Fruit fly (Drosophila melanogaster) whole organism, wandering third instar larva: ENCODE measurements around the gene CG34282.

Experiments used
- Abd-B ChIP-seq: fragments of >200 bp; optimal IDR thresholded peaks from 2 replicates; lab custom pipeline; 2017; ENCODE audit warnings: missing biosample characterization, missing genetic modification characterization
- CG32264 ChIP-seq: fragments of 200-800 bp; sonication (Bioruptor generic); optimal IDR thresholded peaks from 2 replicates; lab custom pipeline; 2016; ENCODE audit warnings: missing biosample characterization, missing genetic modification characterization
- CG9705 ChIP-seq: fragments of 200-800 bp; sonication (Bioruptor generic); optimal IDR thresholded peaks from 2 replicates; lab custom pipeline; 2018; ENCODE audit warnings: missing biosample characterization, mild to moderate bottlenecking, missing genetic modification characterization
- CrebA ChIP-seq: fragments of 200-800 bp; sonication (Bioruptor generic); optimal IDR thresholded peaks from 2 replicates; lab custom pipeline; 2016; ENCODE audit warnings: missing biosample characterization, mild to moderate bottlenecking, missing genetic modification characterization, borderline replicate concordance
- Dfd ChIP-seq: fragments of >200 bp; optimal IDR thresholded peaks from 2 replicates; lab custom pipeline; 2017; ENCODE audit warnings: missing biosample characterization, missing genetic modification characterization
- Dif ChIP-seq: fragments of 200-275, 200-300 bp; sonication (Bioruptor generic); optimal IDR thresholded peaks from 2 replicates; lab custom pipeline; 2018; ENCODE audit warnings: missing biosample characterization, missing genetic modification characterization; ENCODE audit not compliant: partially characterized antibody
- GATAd ChIP-seq: sonication (Bioruptor generic); optimal IDR thresholded peaks from 2 replicates; lab custom pipeline; 2016; ENCODE audit warnings: missing biosample characterization, missing genetic modification characterization
- Hr78 ChIP-seq: fragments of >200 bp; optimal IDR thresholded peaks from 2 replicates; lab custom pipeline; 2017; ENCODE audit warnings: missing biosample characterization, missing genetic modification characterization
- Hr83 ChIP-seq: fragments of 200-300 bp; sonication (Bioruptor generic); optimal IDR thresholded peaks from 2 replicates; lab custom pipeline; 2016; ENCODE audit warnings: missing biosample characterization, mild to moderate bottlenecking, missing genetic modification characterization, moderate library complexity; ENCODE audit not compliant: poor library complexity, severe bottlenecking
- Jra ChIP-seq: sonication (Bioruptor generic); optimal IDR thresholded peaks from 2 replicates; lab custom pipeline; 2016; ENCODE audit warnings: missing biosample characterization, missing genetic modification characterization
- N ChIP-seq: fragments of >200 bp; optimal IDR thresholded peaks from 2 replicates; lab custom pipeline; 2018; ENCODE audit warnings: missing biosample characterization, missing external identifiers, missing genetic modification characterization
- OdsH ChIP-seq: fragments of 200-800 bp; sonication (Bioruptor generic); optimal IDR thresholded peaks from 2 replicates; lab custom pipeline; 2016; ENCODE audit warnings: missing biosample characterization, mild to moderate bottlenecking, missing genetic modification characterization
- Rel ChIP-seq, 2 experiments: fragments of 200-800 bp; sonication (Bioruptor generic) in 1 of 2; optimal IDR thresholded peaks; 2 replicates in 1 of 2; 3 replicates in 1 of 2; lab custom pipeline; 2016 to 2019; ENCODE audit warnings: mild to moderate bottlenecking in 2 of 2, missing biosample characterization in 2 of 2, missing genetic modification characterization in 2 of 2, moderate library complexity in 1 of 2
- Vsx2 ChIP-seq: fragments of 200-300, 225-300 bp; sonication (Bioruptor generic); optimal IDR thresholded peaks from 2 replicates; lab custom pipeline; 2018; ENCODE audit warnings: missing biosample characterization, missing genetic modification characterization; ENCODE audit not compliant: partially characterized antibody
- brk ChIP-seq: fragments of 200-800 bp; sonication (Bioruptor generic); optimal IDR thresholded peaks from 2 replicates; lab custom pipeline; 2016; ENCODE audit warnings: missing biosample characterization, mild to moderate bottlenecking, missing genetic modification characterization
- dl ChIP-seq, 2 experiments: fragments of 175-275, 200-275 bp in 1 of 2; fragments of 200-275 bp in 1 of 2; sonication (Bioruptor generic); optimal IDR thresholded peaks; lab custom pipeline; 2018; ENCODE audit warnings: mild to moderate bottlenecking in 2 of 2, missing biosample characterization in 2 of 2, missing genetic modification characterization in 2 of 2, moderate library complexity in 2 of 2; ENCODE audit not compliant: partially characterized antibody in 2 of 2, insufficient read depth in 1 of 2
- dsf ChIP-seq: sonication (Bioruptor generic); optimal IDR thresholded peaks from 2 replicates; lab custom pipeline; 2016; ENCODE audit warnings: missing biosample characterization, missing genetic modification characterization, borderline replicate concordance
- ey ChIP-seq: fragments of 200-800 bp; sonication (Bioruptor generic); optimal IDR thresholded peaks from 2 replicates; lab custom pipeline; 2016; ENCODE audit warnings: missing biosample characterization, missing genetic modification characterization
- foxo ChIP-seq, 2 experiments: fragments of 200-800 bp; sonication (Bioruptor generic); optimal IDR thresholded peaks; 2 replicates in 1 of 2; 3 replicates in 1 of 2; lab custom pipeline; 2016 to 2017; ENCODE audit warnings: missing biosample characterization in 2 of 2, missing genetic modification characterization in 2 of 2
- fru ChIP-seq: fragments of 200-800 bp; sonication (Bioruptor generic); optimal IDR thresholded peaks from 3 replicates; lab custom pipeline; 2016; ENCODE audit warnings: missing biosample characterization, mild to moderate bottlenecking, missing genetic modification characterization
- h ChIP-seq: fragments of 200-800 bp; sonication (Bioruptor generic); optimal IDR thresholded peaks from 3 replicates; lab custom pipeline; 2016; ENCODE audit warnings: missing biosample characterization, mild to moderate bottlenecking, missing genetic modification characterization
- jim ChIP-seq: fragments of 175-275, 200-325 bp; sonication (Bioruptor generic); optimal IDR thresholded peaks from 2 replicates; lab custom pipeline; 2016; ENCODE audit warnings: missing biosample characterization, mild to moderate bottlenecking, missing genetic modification characterization
- lola ChIP-seq: fragments of >200 bp; optimal IDR thresholded peaks from 2 replicates; lab custom pipeline; 2017; ENCODE audit warnings: missing biosample characterization, missing genetic modification characterization
- pan ChIP-seq: fragments of >200 bp; optimal IDR thresholded peaks from 2 replicates; lab custom pipeline; 2017
- psq ChIP-seq: fragments of 200-800 bp; sonication (Bioruptor generic); optimal IDR thresholded peaks from 3 replicates; lab custom pipeline; 2017; ENCODE audit warnings: missing biosample characterization, mild to moderate bottlenecking, missing genetic modification characterization, moderate library complexity
- sage ChIP-seq: fragments of 200-800 bp; sonication (Bioruptor generic); optimal IDR thresholded peaks from 2 replicates; lab custom pipeline; 2016; ENCODE audit warnings: missing biosample characterization, mild to moderate bottlenecking, missing genetic modification characterization
- sv ChIP-seq: fragments of 200-800 bp; sonication (Bioruptor generic); optimal IDR thresholded peaks from 3 replicates; lab custom pipeline; 2016; ENCODE audit warnings: missing biosample characterization, missing genetic modification characterization
- tai ChIP-seq: sonication (Bioruptor generic); optimal IDR thresholded peaks from 2 replicates; lab custom pipeline; 2016; ENCODE audit warnings: missing biosample characterization, missing genetic modification characterization
- usp ChIP-seq: fragments of >200 bp; optimal IDR thresholded peaks from 2 replicates; lab custom pipeline; 2017; ENCODE audit warnings: missing biosample characterization, missing genetic modification characterization

The CG34282 gene

dm6 chr3R:18719767-18720341, 24.8 kb downstream of the CG34282 start (continued):
- TF ChIP-seq h (GFP tag; lab: Kevin White, UChicago): peak; percentile 81
- TF ChIP-seq Hr78: no peak
- TF ChIP-seq Rel (GFP tag; optimal IDR thresholded peaks at IDR 0.05; lab: Kevin White, UChicago): no peak
- peak; percentile 57 for TF ChIP-seq Rel (tag; optimal IDR thresholded peaks at IDR 0.05; lab: Kevin White, UChicago)
- peak; percentile 74 for TF ChIP-seq OdsH (GFP tag; lab: Kevin White, UChicago)
- peak; percentile 59 for TF ChIP-seq psq (GFP tag; lab: Kevin White, UChicago)

dm6 chr3R:18721368-18721767, 26.3 kb downstream of the CG34282 start:
- TF ChIP-seq CG32264 (GFP tag; lab: Kevin White, UChicago) (no peak), brk (GFP tag; lab: Kevin White, UChicago) (no peak), pan (no peak), Dfd (GFP tag; lab: Kevin White, UChicago) (no peak), CrebA (GFP tag; lab: Kevin White, UChicago) (no peak), foxo (GFP tag; optimal IDR thresholded peaks at IDR 0.05; lab: Kevin White, UChicago) (no peak), Jra (no peak)

- TF ChIP-seq brk (GFP tag; lab: Kevin White, UChicago) (no peak), Dif (GFP tag; lab: Kevin White, UChicago) (no peak), lola (no peak), pan (no peak), Rel (GFP tag; optimal IDR thresholded peaks at IDR 0.05; lab: Kevin White, UChicago) (no peak), Rel (tag; optimal IDR thresholded peaks at IDR 0.05; lab: Kevin White, UChicago) (no peak), fru (GFP tag; lab: Kevin White, UChicago) (no peak), usp (GFP tag; lab: Kevin White, UChicago) (no peak), CrebA (GFP tag; lab: Kevin White, UChicago) (no peak), Abd-B (GFP tag; lab: Kevin White, UChicago) (no peak), psq (GFP tag; lab: Kevin White, UChicago) (no peak), N (GFP tag; lab: Kevin White, UChicago) (no peak), OdsH (GFP tag; lab: Kevin White, UChicago) (no peak), tai (GFP tag; lab: Kevin White, UChicago) (no peak), dsf (no peak), sv (no peak)
Measured at dm6 chr3R:18722490-18722889, 27.4 kb downstream of the CG34282 start, which contains the start of gene CG34283. TSS of gene CG34283 (minus strand) at chr3R:18722590.

dm6 chr3R:18726334-18726733, 31.3 kb downstream of the CG34282 start, which contains the start of gene CG7714:
TSS of gene CG7714 (minus strand) at chr3R:18726434.
- TF ChIP-seq sage (GFP tag; lab: Kevin White, UChicago): no peak

dm6 chr3R:18728368-18728767, 33.3 kb downstream of the CG34282 start, which contains the start of gene CG7715:
TSS of gene CG7715 (minus strand) at chr3R:18728468.
- TF ChIP-seq foxo (GFP tag; optimal IDR thresholded peaks at IDR 0.05; lab: Kevin White, UChicago) (no peak), CG9705 (GFP tag; lab: Kevin White, UChicago) (no peak), Hr78 (no peak), dsf (no peak), dl (GFP tag; optimal IDR thresholded peaks at IDR 0.05; lab: Kevin White, UChicago; ENCODE audit: insufficient read depth in 1 of 2, partially characterized antibody in 2 of 2) (no peak), Vsx2 (GFP tag; lab: Kevin White, UChicago) (no peak), Hr83 (no peak), ey (no peak), Abd-B (GFP tag; lab: Kevin White, UChicago) (no peak), jim (no peak), CG32264 (GFP tag; lab: Kevin White, UChicago) (no peak), sage (GFP tag; lab: Kevin White, UChicago) (no peak), GATAd (GFP tag; lab: Kevin White, UChicago) (no peak), tai (GFP tag; lab: Kevin White, UChicago) (no peak)
